Worm (Caenorhabditis elegans) whole organism, L2 larva: ENCODE results near the gene F48G7.7.

Experiments used
- ama-1 ChIP-seq: fragments of 150-350 bp; optimal IDR thresholded peaks from 2 replicates; lab custom pipeline; 2018; ENCODE audit warnings: inconsistent platforms
- blmp-1 ChIP-seq: sonication (generic microtip); optimal IDR thresholded peaks from 2 replicates; lab custom pipeline; 2017; ENCODE audit warnings: missing genetic modification characterization, mild to moderate bottlenecking, missing compliant biosample characterization, antibody characterized with exemption, moderate library complexity; ENCODE audit not compliant: insufficient read depth
- ceh-16 ChIP-seq: fragments of 150-350 bp; optimal IDR thresholded peaks from 2 replicates; lab custom pipeline; 2014; ENCODE audit warnings: missing biosample characterization, missing genetic modification characterization
- ceh-82 ChIP-seq: fragments of 150-350 bp; optimal IDR thresholded peaks from 2 replicates; lab custom pipeline; 2014; ENCODE audit warnings: missing biosample characterization, missing genetic modification characterization
- fos-1 ChIP-seq: fragments of 150-350 bp; optimal IDR thresholded peaks from 2 replicates; lab custom pipeline; 2014; ENCODE audit warnings: missing biosample characterization, missing genetic modification characterization
- mab-5 ChIP-seq: fragments of 150-350 bp; optimal IDR thresholded peaks from 2 replicates; lab custom pipeline; 2014; ENCODE audit warnings: missing biosample characterization, missing genetic modification characterization
- mbf-1 ChIP-seq: sonication (generic microtip); optimal IDR thresholded peaks from 2 replicates; lab custom pipeline; 2017; ENCODE audit warnings: missing biosample characterization, missing genetic modification characterization
- nhr-11 ChIP-seq: fragments of 150-350 bp; optimal IDR thresholded peaks from 2 replicates; lab custom pipeline; 2014; ENCODE audit warnings: missing biosample characterization, missing genetic modification characterization
- nhr-12 ChIP-seq: fragments of 150-350 bp; optimal IDR thresholded peaks from 2 replicates; lab custom pipeline; 2014; ENCODE audit warnings: missing biosample characterization, missing genetic modification characterization
- nhr-237 ChIP-seq: fragments of 150-350 bp; optimal IDR thresholded peaks from 2 replicates; lab custom pipeline; 2014; ENCODE audit warnings: missing biosample characterization, missing genetic modification characterization
- nhr-6 ChIP-seq: fragments of 150-350 bp; optimal IDR thresholded peaks from 2 replicates; lab custom pipeline; 2014; ENCODE audit warnings: missing biosample characterization, missing genetic modification characterization
- unc-39 ChIP-seq: fragments of 150-350 bp; optimal IDR thresholded peaks from 2 replicates; lab custom pipeline; 2014; ENCODE audit warnings: missing biosample characterization, missing genetic modification characterization
- unc-62 ChIP-seq: fragments of 150-350 bp; optimal IDR thresholded peaks from 2 replicates; lab custom pipeline; 2014; ENCODE audit warnings: missing biosample characterization, missing genetic modification reagents, missing genetic modification characterization

DNA sequence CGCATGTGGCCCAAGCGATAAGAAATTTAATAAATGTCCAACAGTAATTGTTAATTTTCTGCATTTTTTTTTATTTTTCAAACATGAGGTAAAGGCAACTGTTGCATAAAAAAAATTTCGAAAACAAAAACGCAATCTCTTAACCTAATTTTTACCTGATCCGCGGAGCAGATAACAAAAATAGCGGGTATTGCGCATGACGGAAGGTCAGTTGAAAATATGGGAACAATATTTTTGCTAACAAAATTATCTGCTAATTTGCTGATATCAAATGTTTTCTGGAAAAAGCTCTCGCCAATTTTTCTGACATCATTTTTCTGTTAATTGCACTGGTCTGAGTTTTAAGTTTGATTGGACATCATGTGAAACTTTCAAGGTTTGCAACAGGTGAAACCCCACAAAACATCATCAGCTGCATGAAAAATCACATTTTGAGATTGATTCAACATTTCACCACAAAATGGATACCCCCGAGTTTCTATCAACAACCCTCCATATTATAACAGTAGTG, 38.2 kb upstream of the F48G7.7 start, which contains the start of the genes F31F4.11 and srh-266:
- TF ChIP-seq blmp-1 (tag; lab: Kevin White, UChicago) (no peak), unc-62 (GFP tag; lab: Kevin White, UChicago) (no peak), nhr-12 (tag; lab: Kevin White, UChicago) (no peak), fos-1 (no peak), mab-5 (no peak), mbf-1 (tag; lab: Kevin White, UChicago) (no peak), nhr-6 (tag; lab: Kevin White, UChicago) (no peak), nhr-11 (no peak), ceh-16 (tag; lab: Kevin White, UChicago) (no peak), unc-39 (tag; lab: Kevin White, UChicago) (no peak), nhr-237 (tag; lab: Kevin White, UChicago) (no peak), ceh-82 (tag; lab: Kevin White, UChicago) (no peak), ama-1 (lab: Kevin White, UChicago) (no peak)
